Fruit fly (Drosophila melanogaster) S2 (cell line): ENCODE results near the gene CG13309.

Experiments
- CG8478 ChIP-seq: fragments of >200 bp; optimal IDR thresholded peaks from 2 replicates; lab custom pipeline; 2018
- CTCF ChIP-seq, 2 experiments: fragments of >200 bp; optimal IDR thresholded peaks; 2 replicates each; lab custom pipeline; 2018

DNA sequence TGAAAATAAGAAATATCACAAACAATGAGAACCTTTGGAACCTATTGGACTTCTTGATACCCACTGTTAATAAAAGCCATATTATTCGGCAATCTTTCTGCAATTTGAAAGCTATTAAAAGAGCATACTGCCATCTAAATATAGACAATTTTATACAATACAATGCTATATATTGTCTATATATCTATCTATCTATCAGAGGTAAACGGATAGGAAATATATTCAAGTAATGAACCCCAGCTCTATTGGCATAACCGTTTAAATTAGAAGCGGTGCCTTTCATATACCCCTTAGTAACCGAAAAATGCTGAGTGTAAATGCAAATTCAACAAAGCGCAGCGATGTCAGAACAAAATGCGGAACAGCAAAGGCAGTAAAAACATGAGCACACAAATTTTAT, 46.4 kb upstream of the CG13309 start:
- TF ChIP-seq CG8478 (lab: Kevin White, UChicago) (no peak), CTCF (optimal IDR thresholded peaks at IDR 0.05; lab: Kevin White, UChicago) (no peak)
